Fruit fly (Drosophila melanogaster) whole organism: ENCODE measurements around the gene CG4382.

Source experiments
- CG8478 ChIP-seq: fragments of >200 bp; optimal IDR thresholded peaks from 2 replicates; lab custom pipeline; 2018; ENCODE audit warnings: inconsistent platforms
- Dll ChIP-seq: fragments of >200 bp; optimal IDR thresholded peaks from 2 replicates; lab custom pipeline; 2017
- EcR ChIP-seq, 2 experiments: fragments of >200 bp; optimal IDR thresholded peaks; 2 replicates each; lab custom pipeline; 2017; ENCODE audit warnings: missing biosample characterization in 2 of 2, missing genetic modification characterization in 2 of 2, missing genetic modification reagents in 2 of 2
- pan ChIP-seq: fragments of >200 bp; optimal IDR thresholded peaks from 2 replicates; lab custom pipeline; 2017
- psq ChIP-seq: fragments of >200 bp; optimal IDR thresholded peaks from 2 replicates; lab custom pipeline; 2017
- usp ChIP-seq: fragments of >200 bp; optimal IDR thresholded peaks from 2 replicates; lab custom pipeline; 2017; ENCODE audit warnings: missing biosample characterization, missing genetic modification characterization, mixed read lengths

CG4382 gene

DNA sequence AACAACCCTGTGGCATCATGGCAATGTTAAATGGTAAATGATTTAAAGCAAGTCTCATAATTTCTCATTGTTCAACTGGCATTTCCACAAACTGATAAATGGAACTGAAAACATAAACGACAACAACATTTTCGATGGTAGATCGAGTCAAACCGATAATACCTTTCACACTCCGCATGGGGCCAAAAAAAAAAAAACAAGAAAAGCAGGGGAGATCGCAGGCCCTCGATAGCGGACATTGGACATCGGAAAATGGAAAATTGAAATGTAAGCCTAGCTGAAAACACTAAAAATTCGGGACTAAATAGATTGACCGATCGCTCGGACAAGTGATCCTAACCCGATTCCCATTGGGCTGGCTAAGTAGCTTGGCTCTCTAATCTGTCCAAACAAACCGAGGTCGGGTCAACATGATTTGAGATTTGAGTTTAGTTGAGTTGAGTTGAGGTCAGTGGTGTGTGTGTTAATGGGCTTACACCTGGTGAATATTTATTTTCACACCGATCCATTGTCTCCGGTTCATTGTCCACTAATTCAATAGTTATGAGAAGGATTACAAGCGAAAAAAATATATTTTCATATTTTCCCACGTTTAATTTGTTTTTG is 16.5 kb downstream of the CG4382 start:
- TF ChIP-seq CG8478 (lab: Kevin White, UChicago) (no peak), usp (GFP tag; lab: Kevin White, UChicago) (no peak), Dll (lab: Kevin White, UChicago) (no peak), EcR (GFP tag; optimal IDR thresholded peaks at IDR 0.05; lab: Kevin White, UChicago) (no peak), psq (lab: Kevin White, UChicago) (no peak), pan (lab: Kevin White, UChicago) (no peak)

DNA sequence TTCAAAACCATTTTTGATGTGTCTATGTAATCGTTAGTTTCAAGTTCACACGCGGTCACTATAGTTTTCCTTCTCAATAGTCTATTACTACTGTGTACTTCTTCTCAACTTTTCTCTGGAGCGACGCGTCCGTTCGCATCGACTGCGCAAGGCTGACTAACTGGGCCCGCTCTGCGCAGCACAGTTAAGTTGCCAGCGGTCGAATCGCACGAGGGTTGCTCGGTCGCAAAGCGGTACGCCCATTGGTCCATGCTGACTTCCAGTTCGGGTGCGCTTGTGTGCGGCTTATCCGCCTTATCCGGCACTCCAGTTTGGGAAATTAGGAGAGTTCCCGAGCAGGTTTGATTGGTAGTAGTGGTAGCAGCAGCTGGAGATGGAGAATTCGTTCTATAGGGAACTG is 19.1 kb downstream of the CG4382 start, which contains the start of gene gcm:
Gene gcm (minus strand): TSS at position 164 of the 400 bp plus-strand sequence.
- no peak for TF ChIP-seq psq (lab: Kevin White, UChicago)
- no peak for TF ChIP-seq Dll (lab: Kevin White, UChicago)
- no peak for TF ChIP-seq CG8478 (lab: Kevin White, UChicago)
- TF ChIP-seq usp (GFP tag; lab: Kevin White, UChicago): no peak
- TF ChIP-seq EcR (GFP tag; optimal IDR thresholded peaks at IDR 0.05; lab: Kevin White, UChicago): no peak
- no peak for TF ChIP-seq pan (lab: Kevin White, UChicago)

DNA sequence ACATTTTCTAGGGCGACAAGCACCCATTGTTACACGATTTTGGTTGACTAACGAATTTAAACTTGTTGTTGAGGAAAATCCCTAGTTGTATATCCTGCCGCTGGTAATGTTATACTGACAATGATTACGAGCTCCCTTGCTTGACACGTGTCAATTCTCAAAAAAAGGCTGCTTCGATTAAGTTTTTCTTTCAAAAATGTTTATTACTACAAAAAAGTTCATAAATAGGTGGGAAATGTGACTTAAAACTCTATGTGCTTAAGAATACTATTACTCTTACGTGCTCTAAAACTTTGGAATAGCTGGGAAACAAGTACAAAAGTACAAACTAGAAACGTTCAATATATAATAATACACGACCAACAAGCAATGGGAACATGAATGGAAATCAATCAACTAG is 21.1 kb downstream of the CG4382 start, which contains the start of gene CG31709:
Gene CG31709 (minus strand): TSS at position 101 of the 400 bp plus-strand sequence.
- TF ChIP-seq Dll (lab: Kevin White, UChicago) (no peak), psq (lab: Kevin White, UChicago) (no peak), usp (GFP tag; lab: Kevin White, UChicago) (no peak), pan (lab: Kevin White, UChicago) (no peak), CG8478 (lab: Kevin White, UChicago) (no peak), EcR (GFP tag; optimal IDR thresholded peaks at IDR 0.05; lab: Kevin White, UChicago) (no peak)

DNA sequence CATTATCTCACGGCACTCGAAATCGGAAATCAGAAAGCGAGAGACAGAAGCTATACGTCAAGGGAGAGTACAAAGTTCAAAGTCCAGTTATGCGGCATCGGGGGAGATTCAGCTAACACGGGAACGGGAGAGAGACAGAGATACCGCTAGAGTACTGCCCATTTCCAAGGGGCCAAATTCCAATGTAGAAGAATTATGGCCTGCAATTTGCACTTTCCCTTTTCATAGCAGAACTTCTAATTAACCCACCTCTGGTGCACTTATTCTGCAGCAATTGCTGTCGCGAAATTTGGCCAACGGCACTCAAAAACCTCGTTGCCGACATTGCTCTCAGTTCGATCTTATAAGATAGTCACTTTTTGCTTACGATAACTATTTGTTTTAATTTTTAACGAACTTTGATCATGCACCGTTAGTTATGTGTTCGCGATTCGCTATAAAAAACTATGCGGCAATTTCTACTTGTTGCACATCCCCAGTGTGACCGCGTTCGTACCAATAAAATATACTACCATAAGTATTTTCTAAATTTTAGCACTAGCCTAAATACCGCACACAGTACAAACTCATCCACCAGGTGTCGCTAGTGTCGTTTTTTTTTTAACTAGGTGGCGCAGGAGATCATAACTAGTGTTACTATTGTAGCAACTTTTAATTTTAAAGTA is 24.3 kb downstream of the CG4382 start, which contains the start of gene Mtpalpha:
Gene Mtpalpha (minus strand): TSS at position 501 of the 665 bp plus-strand sequence.
- TF ChIP-seq CG8478 (lab: Kevin White, UChicago) (no peak), pan (lab: Kevin White, UChicago) (no peak), EcR (GFP tag; optimal IDR thresholded peaks at IDR 0.05; lab: Kevin White, UChicago) (no peak), Dll (lab: Kevin White, UChicago) (no peak), psq (lab: Kevin White, UChicago) (no peak), usp (GFP tag; lab: Kevin White, UChicago) (no peak)

DNA sequence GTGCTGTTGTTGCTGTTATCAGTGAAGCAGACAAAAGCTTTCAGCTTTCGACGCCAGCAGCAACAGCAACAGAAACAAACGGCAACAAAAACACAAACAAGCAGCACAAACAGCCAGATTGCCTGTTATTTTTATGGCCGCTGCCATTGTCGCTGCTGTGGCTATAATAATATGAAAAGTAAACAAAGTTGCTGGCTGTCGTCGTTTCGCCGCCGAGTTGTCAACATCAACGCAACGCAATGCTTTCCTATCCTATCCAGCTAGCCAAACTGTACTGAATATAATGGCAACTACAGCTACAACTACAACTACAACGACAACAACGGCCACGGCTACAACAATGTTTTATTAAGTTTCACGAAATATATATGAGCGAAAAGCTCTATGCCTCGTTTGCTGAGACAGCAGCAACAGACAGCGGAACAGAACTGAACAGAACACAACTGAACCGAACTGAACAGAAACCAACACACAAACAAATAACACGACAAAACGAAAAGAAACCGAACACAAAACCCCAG is 29.9 kb downstream of the CG4382 start:
- TF ChIP-seq EcR (GFP tag; optimal IDR thresholded peaks at IDR 0.05; lab: Kevin White, UChicago): no peak
- no peak for TF ChIP-seq pan (lab: Kevin White, UChicago)
- TF ChIP-seq Dll (lab: Kevin White, UChicago): no peak
- TF ChIP-seq usp (GFP tag; lab: Kevin White, UChicago): no peak

DNA sequence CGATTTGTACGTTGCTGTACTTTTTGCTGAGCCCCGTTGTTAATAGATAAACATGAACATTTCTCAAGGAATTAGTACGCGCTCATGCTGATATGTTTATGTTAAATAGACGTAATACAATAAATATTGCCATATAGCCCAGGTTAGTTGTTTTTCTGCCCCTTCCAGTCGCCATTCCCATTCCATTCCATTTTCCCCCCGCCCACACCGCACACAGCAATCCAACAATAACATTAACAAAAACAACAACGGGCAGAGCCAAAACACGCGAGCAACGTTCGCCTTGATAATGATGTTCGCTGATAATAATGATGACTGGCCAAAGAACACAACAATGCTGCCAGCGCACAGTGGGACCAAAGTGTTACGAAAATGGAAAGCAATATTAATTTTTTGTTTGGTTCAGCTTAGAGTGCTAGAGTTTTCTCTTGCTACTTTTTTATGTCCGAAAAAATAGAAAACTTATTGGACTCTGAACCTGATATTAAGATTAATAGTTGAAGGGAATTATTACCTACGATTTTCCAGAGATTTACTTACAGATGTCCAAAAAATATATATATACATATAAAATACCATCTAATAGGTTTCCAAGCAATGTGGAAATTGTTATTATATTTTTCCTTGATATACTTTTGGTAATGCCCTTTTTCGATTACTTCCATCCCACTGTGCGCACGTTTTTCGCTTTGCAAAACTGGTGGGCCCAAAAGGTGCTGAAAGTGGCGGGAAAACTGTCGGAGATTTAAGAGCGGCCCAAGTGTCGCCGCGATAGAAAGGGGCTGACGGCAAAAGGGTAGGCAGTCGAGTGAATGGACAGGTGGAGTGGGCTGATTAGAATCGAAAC is 30.9 kb downstream of the CG4382 start:
- TF ChIP-seq CG8478 (lab: Kevin White, UChicago) (no peak), EcR (GFP tag; optimal IDR thresholded peaks at IDR 0.05; lab: Kevin White, UChicago) (no peak), usp (GFP tag; lab: Kevin White, UChicago) (no peak), psq (lab: Kevin White, UChicago) (no peak), Dll (lab: Kevin White, UChicago) (no peak), pan (lab: Kevin White, UChicago) (no peak)

DNA sequence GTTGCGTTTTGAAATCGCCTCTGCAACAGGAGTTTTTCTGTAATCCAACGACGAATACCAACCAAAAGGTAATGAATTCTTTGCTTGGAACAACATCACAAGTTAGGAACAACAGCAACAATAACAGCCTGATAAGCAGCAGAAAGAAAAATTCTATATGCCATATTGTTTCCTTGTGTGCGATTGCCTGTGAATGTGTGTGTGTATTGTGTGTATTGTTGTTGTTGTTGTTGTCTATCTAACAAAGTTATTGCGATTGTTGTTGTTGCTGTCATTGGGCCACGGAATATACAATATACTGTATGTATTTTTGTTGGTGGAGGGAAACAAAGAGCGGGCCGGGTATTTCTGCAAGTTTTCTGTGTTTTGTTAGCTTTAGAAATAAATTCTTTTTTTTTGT is 31.5 kb downstream of the CG4382 start:
- TF ChIP-seq psq (lab: Kevin White, UChicago) (no peak), CG8478 (lab: Kevin White, UChicago) (no peak), Dll (lab: Kevin White, UChicago) (no peak), pan (lab: Kevin White, UChicago) (no peak), usp (GFP tag; lab: Kevin White, UChicago) (no peak), EcR (GFP tag; optimal IDR thresholded peaks at IDR 0.05; lab: Kevin White, UChicago) (no peak)

DNA sequence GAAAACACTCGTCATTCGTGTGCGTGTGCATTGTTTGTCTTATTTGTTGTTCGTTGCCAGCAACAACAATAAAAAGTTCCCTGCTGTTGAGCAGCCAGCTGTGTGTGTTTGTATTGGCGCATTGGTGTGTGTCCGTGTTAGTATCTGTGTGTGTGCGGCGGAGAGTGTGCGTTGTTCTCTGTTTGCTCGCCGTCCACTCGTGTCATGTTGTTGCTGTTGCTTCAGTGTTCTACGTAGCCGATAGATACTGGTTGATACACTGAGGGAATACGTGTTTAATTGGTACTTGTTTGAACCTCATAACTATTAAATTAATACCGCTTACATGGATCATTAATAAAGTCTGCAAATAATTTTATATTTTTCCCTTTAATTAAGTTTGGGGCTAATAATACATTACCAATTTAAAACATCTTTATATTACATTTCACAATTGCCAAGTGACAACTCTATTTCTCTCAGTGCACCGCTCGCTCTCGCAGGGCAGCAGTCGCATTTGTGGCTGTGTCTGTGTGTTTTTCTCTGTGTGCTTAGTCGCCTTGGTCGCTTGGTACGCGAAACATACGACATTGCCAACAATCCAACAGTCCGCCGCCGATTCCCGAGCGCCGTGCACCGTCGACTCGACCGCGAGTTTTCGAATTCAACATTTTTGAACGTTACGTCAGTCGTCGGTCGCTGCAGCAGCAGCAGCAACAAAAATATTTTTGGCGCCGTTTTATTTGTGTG is 32.1 kb downstream of the CG4382 start, which contains the start of gene brwl:
Gene brwl (plus strand): TSS at position 531 of the 729 bp plus-strand sequence.
- TF ChIP-seq pan (lab: Kevin White, UChicago) (no peak), CG8478 (lab: Kevin White, UChicago) (no peak), psq (lab: Kevin White, UChicago) (no peak), Dll (lab: Kevin White, UChicago) (peak; percentile 11), EcR (GFP tag; optimal IDR thresholded peaks at IDR 0.05; lab: Kevin White, UChicago) (no peak), usp (GFP tag; lab: Kevin White, UChicago) (no peak)

DNA sequence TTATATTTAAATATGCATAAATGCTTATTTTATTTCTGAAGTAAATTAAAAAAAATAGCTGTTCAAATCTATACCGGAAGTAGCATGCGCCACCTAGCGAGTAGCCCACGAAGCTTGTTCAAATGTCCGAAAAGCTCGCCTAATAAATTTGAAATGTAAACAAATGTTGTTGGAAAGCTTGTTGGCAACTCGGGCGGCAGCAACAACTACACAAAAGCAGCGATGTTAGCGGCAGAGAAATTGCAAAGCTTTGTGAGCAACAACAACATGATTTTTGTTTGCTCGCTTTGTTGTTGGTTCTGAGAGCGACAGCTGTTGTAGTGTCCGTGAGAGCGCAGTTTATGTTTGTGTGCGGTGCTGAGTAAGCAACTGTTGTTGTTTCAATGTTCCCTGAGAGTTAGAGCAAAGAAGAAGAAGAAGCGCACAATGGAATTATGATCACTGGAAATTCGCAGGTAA is 33.2 kb downstream of the CG4382 start:
- TF ChIP-seq CG8478 (lab: Kevin White, UChicago): no peak
- no peak for TF ChIP-seq usp (GFP tag; lab: Kevin White, UChicago)
- no peak for TF ChIP-seq Dll (lab: Kevin White, UChicago)
- no peak for TF ChIP-seq pan (lab: Kevin White, UChicago)
- no peak for TF ChIP-seq psq (lab: Kevin White, UChicago)
- no peak for TF ChIP-seq EcR (GFP tag; optimal IDR thresholded peaks at IDR 0.05; lab: Kevin White, UChicago)
